Worm (Caenorhabditis elegans) whole organism, L4 larva: ENCODE measurements around the gene C05B5.16.

Source experiments
- F10B5.3 ChIP-seq: sonication (generic microtip); optimal IDR thresholded peaks from 2 replicates; lab custom pipeline; 2016; ENCODE audit warnings: mild to moderate bottlenecking, missing genetic modification characterization, missing compliant biosample characterization
- F44E2.7 ChIP-seq: fragments of 200-800 bp; sonication (Bioruptor generic); IDR thresholded peaks from 2 replicates; pipeline ENCODE4 v2.1.2; 2022; ENCODE audit warnings: missing genetic modification characterization, missing compliant biosample characterization
- R02D3.7 ChIP-seq: fragments of 150-350 bp; sonication (generic microtip); optimal IDR thresholded peaks from 3 replicates; lab custom pipeline; 2014; ENCODE audit warnings: missing biosample characterization, missing genetic modification characterization
- Y5F2A.4 ChIP-seq: fragments of 200-800 bp; sonication (Bioruptor generic); optimal IDR thresholded peaks from 2 replicates; lab custom pipeline; 2018; ENCODE audit warnings: mild to moderate bottlenecking, missing genetic modification characterization, missing compliant biosample characterization
- ZK546.5 ChIP-seq, 2 experiments: sonication (generic microtip); optimal IDR thresholded peaks; 2 replicates each; lab custom pipeline; 2017; ENCODE audit warnings: missing biosample characterization in 2 of 2, missing genetic modification characterization in 2 of 2
- aha-1 ChIP-seq: fragments of 150-350 bp; peaks from one replicate; lab custom pipeline; 2014; ENCODE audit warnings: missing biosample characterization, missing genetic modification characterization
- aly-2 ChIP-seq: sonication (generic microtip); optimal IDR thresholded peaks from 2 replicates; lab custom pipeline; 2018; ENCODE audit warnings: missing biosample characterization, missing genetic modification characterization
- ama-1 ChIP-seq: fragments of 150-350 bp; optimal IDR thresholded peaks from 2 replicates; lab custom pipeline; 2014; ENCODE audit warnings: inconsistent platforms, mixed read lengths
- arid-1 ChIP-seq: fragments of 200-800 bp; sonication (Bioruptor generic); conservative IDR thresholded peaks from 2 replicates; pipeline ENCODE4 v1.3.6; 2022; ENCODE audit warnings: missing genetic modification reagents, missing genetic modification characterization, missing compliant biosample characterization
- attf-4 ChIP-seq: sonication (generic microtip); optimal IDR thresholded peaks from 3 replicates; lab custom pipeline; 2017; ENCODE audit warnings: missing biosample characterization, missing genetic modification characterization
- ceh-20 ChIP-seq: fragments of 200-800 bp; sonication (Bioruptor generic); IDR thresholded peaks from 2 replicates; pipeline ENCODE4 v1.3.6; 2022; ENCODE audit warnings: missing genetic modification reagents, missing genetic modification characterization, missing compliant biosample characterization
- ceh-82 ChIP-seq: sonication (generic microtip); optimal IDR thresholded peaks from 2 replicates; lab custom pipeline; 2017; ENCODE audit warnings: missing biosample characterization, missing genetic modification characterization
- cey-2 ChIP-seq: sonication (generic microtip); optimal IDR thresholded peaks from 3 replicates; lab custom pipeline; 2017; ENCODE audit warnings: missing genetic modification characterization, mild to moderate bottlenecking, missing compliant biosample characterization, antibody characterized with exemption, borderline replicate concordance; ENCODE audit not compliant: insufficient read depth
- ctbp-1 ChIP-seq: fragments of 200-800 bp; sonication (Bioruptor generic); IDR thresholded peaks from 2 replicates; pipeline ENCODE4 v1.3.6; 2022; ENCODE audit warnings: missing genetic modification reagents, missing genetic modification characterization, missing compliant biosample characterization
- dmd-6 ChIP-seq: fragments of 200-800 bp; sonication (Bioruptor generic); IDR thresholded peaks from 2 replicates; pipeline ENCODE4 v1.3.6; 2022; ENCODE audit warnings: missing genetic modification reagents, missing genetic modification characterization, missing compliant biosample characterization
- dmd-9 ChIP-seq: fragments of 200-800 bp; sonication (Bioruptor generic); IDR thresholded peaks from 2 replicates; pipeline ENCODE4 v1.3.6; 2022; ENCODE audit warnings: missing genetic modification reagents, missing genetic modification characterization, missing compliant biosample characterization
- duxl-1 ChIP-seq: sonication (generic microtip); optimal IDR thresholded peaks from 2 replicates; lab custom pipeline; 2016; ENCODE audit warnings: mild to moderate bottlenecking, missing genetic modification characterization, moderate library complexity, missing compliant biosample characterization; ENCODE audit not compliant: poor library complexity
- dve-1 ChIP-seq: sonication (generic microtip); optimal IDR thresholded peaks from 2 replicates; lab custom pipeline; 2017; ENCODE audit warnings: antibody characterized with exemption, mild to moderate bottlenecking, missing genetic modification characterization, missing compliant biosample characterization; ENCODE audit not compliant: insufficient read depth
- egl-27 ChIP-seq: sonication (generic microtip); optimal IDR thresholded peaks from 3 replicates; lab custom pipeline; 2017; ENCODE audit warnings: missing biosample characterization, missing genetic modification reagents, missing genetic modification characterization
- fkh-10 ChIP-seq: fragments of 150-350 bp; optimal IDR thresholded peaks from 2 replicates; lab custom pipeline; 2014; ENCODE audit warnings: missing biosample characterization, missing genetic modification reagents, missing genetic modification characterization
- gei-8 ChIP-seq: fragments of 200-800 bp; sonication (Bioruptor generic); optimal IDR thresholded peaks from 2 replicates; lab custom pipeline; 2018; ENCODE audit warnings: mild to moderate bottlenecking, missing genetic modification characterization, missing compliant biosample characterization
- hlh-30 ChIP-seq: sonication (generic microtip); optimal IDR thresholded peaks from 2 replicates; lab custom pipeline; 2017; ENCODE audit warnings: antibody characterized with exemption, mild to moderate bottlenecking, missing genetic modification characterization, missing compliant biosample characterization; ENCODE audit not compliant: insufficient read depth
- jun-1 ChIP-seq: fragments of 150-350 bp; optimal IDR thresholded peaks from 2 replicates; lab custom pipeline; 2014; ENCODE audit warnings: missing biosample characterization, missing genetic modification reagents, missing genetic modification characterization
- lin-29 ChIP-seq: fragments of 200-800 bp; sonication (Bioruptor generic); IDR thresholded peaks from 2 replicates; pipeline ENCODE4 v1.3.6; 2022; ENCODE audit warnings: missing genetic modification reagents, missing genetic modification characterization, missing compliant biosample characterization
- lir-3 ChIP-seq: sonication (generic microtip); optimal IDR thresholded peaks from 2 replicates; lab custom pipeline; 2016; ENCODE audit warnings: mild to moderate bottlenecking, missing genetic modification characterization, missing compliant biosample characterization
- madf-9 ChIP-seq: fragments of 200-800 bp; sonication (Bioruptor generic); conservative IDR thresholded peaks from 2 replicates; pipeline ENCODE4 v1.3.6; 2022; ENCODE audit warnings: missing genetic modification reagents, missing genetic modification characterization, missing compliant biosample characterization
- mep-1 ChIP-seq: fragments of 150-350 bp; sonication (generic microtip); optimal IDR thresholded peaks from 3 replicates; lab custom pipeline; 2014; ENCODE audit warnings: missing biosample characterization, missing genetic modification characterization
- mxl-3 ChIP-seq: fragments of 200-800 bp; sonication (Bioruptor generic); optimal IDR thresholded peaks from 2 replicates; lab custom pipeline; 2018; ENCODE audit warnings: mild to moderate bottlenecking, missing genetic modification characterization, missing compliant biosample characterization
- nhr-11 ChIP-seq: fragments of 150-350 bp; optimal IDR thresholded peaks from 2 replicates; lab custom pipeline; 2014; ENCODE audit warnings: missing biosample characterization, missing genetic modification characterization
- nhr-111 ChIP-seq: fragments of 200-800 bp; sonication (Bioruptor generic); optimal IDR thresholded peaks from 2 replicates; lab custom pipeline; 2018; ENCODE audit warnings: mild to moderate bottlenecking, missing genetic modification characterization, missing compliant biosample characterization
- nhr-28 ChIP-seq: fragments of 150-350 bp; optimal IDR thresholded peaks from 2 replicates; lab custom pipeline; 2014; ENCODE audit warnings: missing biosample characterization, missing genetic modification characterization
- nhr-6 ChIP-seq: fragments of 150-350 bp; optimal IDR thresholded peaks from 2 replicates; lab custom pipeline; 2014; ENCODE audit warnings: missing biosample characterization, missing genetic modification characterization
- nhr-77 ChIP-seq: fragments of 150-350 bp; optimal IDR thresholded peaks from 2 replicates; lab custom pipeline; 2014; ENCODE audit warnings: missing biosample characterization, missing genetic modification characterization
- pha-4 ChIP-seq, 2 experiments: fragments of 150-350 bp in 1 of 2; fragments of 200-800 bp in 1 of 2; sonication (Bioruptor generic) in 1 of 2; IDR thresholded peaks in 1 of 2; optimal IDR thresholded peaks in 1 of 2; 2 replicates each; pipeline versions ENCODE4 v1.3.6 to Lab custom; 2014 to 2022; ENCODE audit warnings: missing genetic modification characterization in 2 of 2, missing genetic modification reagents in 2 of 2, missing biosample characterization in 1 of 2, missing compliant biosample characterization in 1 of 2
- rbr-2 ChIP-seq: sonication (generic microtip); optimal IDR thresholded peaks from 2 replicates; lab custom pipeline; 2016; ENCODE audit warnings: missing genotype, missing genetic modification characterization, missing compliant biosample characterization
- saeg-2 ChIP-seq: fragments of 200-800 bp; sonication (Bioruptor generic); IDR thresholded peaks from 2 replicates; pipeline ENCODE4 v1.3.6; 2022; ENCODE audit warnings: missing genetic modification reagents, missing genetic modification characterization, missing compliant biosample characterization
- sdz-12 ChIP-seq: fragments of 200-800 bp; sonication (Bioruptor generic); optimal IDR thresholded peaks from 2 replicates; lab custom pipeline; 2018; ENCODE audit warnings: mild to moderate bottlenecking, missing genetic modification characterization, missing compliant biosample characterization
- snpc-1.2 ChIP-seq: fragments of 200-800 bp; sonication (Bioruptor generic); IDR thresholded peaks from 2 replicates; pipeline ENCODE4 v1.3.6; 2022; ENCODE audit warnings: missing genetic modification reagents, missing genetic modification characterization, missing compliant biosample characterization
- snpc-4 ChIP-seq: fragments of 150-350 bp; optimal IDR thresholded peaks from 2 replicates; lab custom pipeline; 2014; ENCODE audit warnings: missing biosample characterization, missing genetic modification characterization
- spr-1 ChIP-seq: sonication (generic microtip); optimal IDR thresholded peaks from 2 replicates; lab custom pipeline; 2016; ENCODE audit warnings: mild to moderate bottlenecking, missing genetic modification characterization, missing compliant biosample characterization
- spr-3 ChIP-seq: fragments of 200-800 bp; sonication (Bioruptor generic); optimal IDR thresholded peaks from 2 replicates; lab custom pipeline; 2018; ENCODE audit warnings: mild to moderate bottlenecking, missing genetic modification characterization, missing compliant biosample characterization
- tag-97 ChIP-seq: fragments of 200-800 bp; sonication (Bioruptor generic); IDR thresholded peaks from 2 replicates; pipeline ENCODE4 v1.3.6; 2022; ENCODE audit warnings: missing genetic modification characterization, missing compliant biosample characterization
- tra-1 ChIP-seq: fragments of 200-800 bp; sonication (Bioruptor generic); IDR thresholded peaks from 2 replicates; pipeline ENCODE4 v1.3.6; 2022; ENCODE audit warnings: missing genetic modification reagents, missing genetic modification characterization, missing compliant biosample characterization
- unc-39 ChIP-seq: sonication (generic microtip); optimal IDR thresholded peaks from 2 replicates; lab custom pipeline; 2017; ENCODE audit warnings: missing biosample characterization, missing genetic modification characterization
- unc-62 ChIP-seq, 3 experiments: fragments of 150-350 bp in 1 of 3; sonication (generic microtip); optimal IDR thresholded peaks in 2 of 3; peaks in 1 of 3; 1 replicate in 1 of 3; 2 replicates in 2 of 3; lab custom pipeline; 2014 to 2017; ENCODE audit warnings: missing biosample characterization in 3 of 3, missing genetic modification characterization in 3 of 3, missing genetic modification reagents in 3 of 3, missing genotype in 1 of 3
- zfp-3 ChIP-seq: fragments of 200-800 bp; sonication (Bioruptor generic); conservative IDR thresholded peaks from 2 replicates; pipeline ENCODE4 v1.3.6; 2022; ENCODE audit warnings: missing genetic modification reagents, missing genetic modification characterization, missing compliant biosample characterization
- ztf-11 ChIP-seq: fragments of 150-350 bp; optimal IDR thresholded peaks from 2 replicates; lab custom pipeline; 2014; ENCODE audit warnings: missing biosample characterization, missing genetic modification characterization

The C05B5.16 gene

DNA sequence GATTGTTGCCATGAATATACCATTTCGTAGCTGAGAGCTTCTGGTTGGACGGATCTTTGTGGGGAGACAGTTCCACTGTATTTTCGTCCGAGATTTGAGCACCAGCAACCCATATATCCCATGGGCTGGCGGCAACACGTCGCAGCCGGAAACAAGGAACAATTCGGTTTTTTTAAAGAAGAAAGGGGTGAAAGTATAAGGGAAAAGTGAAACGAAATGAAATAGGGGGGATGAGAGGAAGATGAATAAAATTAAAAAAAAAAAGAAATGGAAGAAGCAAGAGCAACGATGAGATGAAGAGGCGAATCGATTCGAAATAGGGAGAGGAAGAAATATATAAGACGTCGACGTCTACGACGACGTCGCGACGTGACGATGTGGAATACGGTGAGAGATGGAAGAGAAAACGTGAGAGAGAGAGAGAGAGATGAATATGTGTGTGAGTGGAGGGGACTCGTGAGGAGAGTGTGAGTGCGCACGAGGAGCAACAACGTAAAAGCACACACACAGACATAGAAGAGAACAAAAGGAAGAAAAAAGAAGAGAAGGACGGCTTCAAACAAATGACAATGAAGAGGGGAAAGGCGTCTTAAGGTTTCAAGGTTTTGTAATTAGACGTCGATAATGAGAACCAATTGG is 4.3 kb downstream of the C05B5.16 start, which contains the start of gene rgs-1 (continued):
- TF ChIP-seq zfp-3 (GFP tag; lab: Robert Waterston, UW): no peak
- no peak for TF ChIP-seq nhr-77 (tag; lab: Kevin White, UChicago)
- peak; percentile 89 for TF ChIP-seq hlh-30
- no peak for TF ChIP-seq nhr-111
- no peak for TF ChIP-seq saeg-2
- TF ChIP-seq tag-97 (GFP tag; lab: Robert Waterston, UW): no peak
- TF ChIP-seq ctbp-1: no peak; the same call in 1 of the 2 replicates
- peak; percentile 56 for TF ChIP-seq rbr-2 (tag; lab: Kevin White, UChicago)
- no peak for TF ChIP-seq F10B5.3 (tag; lab: Kevin White, UChicago)
- TF ChIP-seq ama-1 (lab: Kevin White, UChicago): no peak
- no peak for TF ChIP-seq nhr-28 (tag; lab: Kevin White, UChicago)
- no peak for TF ChIP-seq Y5F2A.4 (GFP tag; lab: Kevin White, UChicago)
- TF ChIP-seq ztf-11 (tag; lab: Kevin White, UChicago): no peak
- TF ChIP-seq cey-2: no peak
- peak; percentile 32 for TF ChIP-seq aha-1 (tag; lab: Kevin White, UChicago)
- TF ChIP-seq R02D3.7 (tag; lab: Kevin White, UChicago): no peak
- TF ChIP-seq lin-29: no peak
- no peak for TF ChIP-seq spr-1 (tag; lab: Kevin White, UChicago)
- no peak for TF ChIP-seq snpc-4 (tag; lab: Kevin White, UChicago)
- peak; percentile 37 for TF ChIP-seq fkh-10 (GFP tag; lab: Kevin White, UChicago)
- TF ChIP-seq spr-3 (GFP tag; lab: Kevin White, UChicago): no peak
- TF ChIP-seq aly-2 (tag; lab: Kevin White, UChicago): no peak
- TF ChIP-seq dve-1 (tag; lab: Kevin White, UChicago): no peak
- TF ChIP-seq madf-9 (GFP tag; lab: Robert Waterston, UW): no peak
- TF ChIP-seq duxl-1: no peak
- TF ChIP-seq mxl-3 (GFP tag; lab: Kevin White, UChicago): no peak
- TF ChIP-seq ZK546.5 (tag; optimal IDR thresholded peaks at IDR 0.05; lab: Kevin White, UChicago): no peak
- TF ChIP-seq unc-62 (GFP tag; optimal IDR thresholded peaks at IDR 0.05 in 1 of 2; lab: Kevin White, UChicago): peak in 1 of 2 experiments; percentile 95
- TF ChIP-seq unc-62 (tag; optimal IDR thresholded peaks at IDR 0.05; lab: Kevin White, UChicago): no peak
- TF ChIP-seq tra-1 (GFP tag; lab: Robert Waterston, UW): no peak
- no peak for TF ChIP-seq sdz-12
- no peak for TF ChIP-seq arid-1
- no peak for TF ChIP-seq dmd-6 (GFP tag; lab: Robert Waterston, UW)

DNA sequence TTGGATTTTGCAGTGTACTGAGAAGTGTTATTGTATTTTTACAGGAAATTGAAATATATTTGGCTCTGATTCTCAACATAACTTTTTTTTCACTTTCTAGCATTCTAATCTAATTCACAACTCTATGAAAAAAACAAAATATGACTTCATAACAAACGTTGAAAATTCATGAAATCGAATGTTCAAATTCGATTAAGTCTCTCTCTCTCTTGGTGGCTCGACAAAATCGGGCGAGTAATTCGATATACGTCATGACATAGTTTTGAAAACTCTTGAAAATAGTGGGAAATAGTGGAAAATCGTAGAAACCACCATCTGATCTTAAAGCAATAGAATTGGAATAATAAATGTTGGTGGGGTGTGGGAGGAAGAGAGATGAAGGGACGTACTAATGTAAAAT is 5.8 kb downstream of the C05B5.16 start:
- TF ChIP-seq nhr-11 (tag; lab: Kevin White, UChicago): no peak
- TF ChIP-seq F44E2.7 (GFP tag; lab: Robert Waterston, UW): no peak
- no peak for TF ChIP-seq dmd-9 (GFP tag; lab: Robert Waterston, UW)
- no peak for TF ChIP-seq snpc-1.2 (GFP tag; lab: Robert Waterston, UW)
- TF ChIP-seq ceh-82 (tag; lab: Kevin White, UChicago): no peak
- TF ChIP-seq attf-4: no peak
- no peak for TF ChIP-seq nhr-28 (tag; lab: Kevin White, UChicago)
- TF ChIP-seq ama-1 (lab: Kevin White, UChicago): no peak
- no peak for TF ChIP-seq jun-1 (tag; lab: Kevin White, UChicago)
- TF ChIP-seq nhr-6 (tag; lab: Kevin White, UChicago): no peak
- TF ChIP-seq pha-4 (GFP tag; IDR thresholded peaks at IDR 0.05; lab: Robert Waterston, UW): no peak
- no peak for TF ChIP-seq pha-4 (tag; optimal IDR thresholded peaks at IDR 0.05; lab: Kevin White, UChicago)
- no peak for TF ChIP-seq unc-39 (tag; lab: Kevin White, UChicago)
- TF ChIP-seq lir-3 (tag; lab: Kevin White, UChicago): no peak
- TF ChIP-seq mep-1: no peak
- no peak for TF ChIP-seq nhr-77 (tag; lab: Kevin White, UChicago)
- no peak for TF ChIP-seq gei-8
- no peak for TF ChIP-seq ceh-20 (GFP tag; lab: Robert Waterston, UW)
- TF ChIP-seq egl-27 (tag; lab: Kevin White, UChicago): no peak
